Fruit fly (Drosophila melanogaster) whole organism, embryonic: ENCODE data around the gene CG9328.

Source experiments
- CG11560 ChIP-seq: fragments of 200-800 bp; sonication (Bioruptor generic); IDR thresholded peaks from 3 replicates; pipeline ENCODE4 v1.3.6; 2022; ENCODE audit warnings: missing biosample characterization, missing genetic modification characterization
- CG14014 ChIP-seq: fragments of 200-800 bp; sonication (Bioruptor generic); IDR thresholded peaks from 2 replicates; pipeline ENCODE4 v1.3.6; 2022; ENCODE audit warnings: missing biosample characterization, missing genetic modification characterization
- CG17568 ChIP-seq: fragments of 200-800 bp; sonication (Bioruptor generic); optimal IDR thresholded peaks from 2 replicates; lab custom pipeline; 2018; ENCODE audit warnings: missing biosample characterization, mild to moderate bottlenecking, missing genetic modification characterization, moderate library complexity
- CG31388 ChIP-seq: fragments of 200-800 bp; sonication (Bioruptor generic); optimal IDR thresholded peaks from 2 replicates; lab custom pipeline; 2016; ENCODE audit warnings: missing biosample characterization, missing genetic modification characterization
- Chrac-16 ChIP-seq: fragments of 200-800 bp; sonication (Bioruptor generic); optimal IDR thresholded peaks from 3 replicates; lab custom pipeline; 2016; ENCODE audit warnings: missing biosample characterization, missing genetic modification characterization
- Dbx ChIP-seq: fragments of 200-800 bp; sonication (Bioruptor generic); IDR thresholded peaks from 3 replicates; pipeline ENCODE4 v1.3.6; 2022; ENCODE audit warnings: missing biosample characterization, missing genetic modification characterization
- Max ChIP-seq: fragments of 200-800 bp; sonication (Bioruptor generic); optimal IDR thresholded peaks from 2 replicates; lab custom pipeline; 2016; ENCODE audit warnings: missing biosample characterization, mild to moderate bottlenecking, missing genetic modification characterization
- bowl ChIP-seq: fragments of 200-800 bp; sonication (Bioruptor generic); IDR thresholded peaks from 2 replicates; pipeline ENCODE4 v1.3.6; 2022; ENCODE audit warnings: missing biosample characterization, missing genetic modification characterization
- en ChIP-seq: fragments of 200-800 bp; sonication (Bioruptor generic); optimal IDR thresholded peaks from 2 replicates; lab custom pipeline; 2016; ENCODE audit warnings: missing biosample characterization, missing genetic modification characterization
- fd102C ChIP-seq: fragments of 200-800 bp; sonication (Bioruptor generic); optimal IDR thresholded peaks from 2 replicates; lab custom pipeline; 2018; ENCODE audit warnings: missing biosample characterization, mild to moderate bottlenecking, missing genetic modification characterization, moderate library complexity
- nerfin-2 ChIP-seq: fragments of 200-800 bp; sonication (Bioruptor generic); IDR thresholded peaks from 2 replicates; pipeline ENCODE4 v1.3.6; 2022; ENCODE audit warnings: missing biosample characterization, missing genetic modification characterization; ENCODE audit not compliant: partially characterized antibody
- pan ChIP-seq, 4 experiments: fragments of >200 bp in 3 of 4; fragments of 200-800 bp in 1 of 4; sonication (Bioruptor generic) in 1 of 4; optimal IDR thresholded peaks in 3 of 4; IDR thresholded peaks in 1 of 4; 2 replicates each; pipeline versions ENCODE4 v1.3.6 to Lab custom; 2017 to 2022; ENCODE audit warnings: missing biosample characterization in 2 of 4, missing genetic modification characterization in 2 of 4, mixed read lengths in 1 of 4
- pho ChIP-seq: fragments of 200-800 bp; sonication (Bioruptor generic); optimal IDR thresholded peaks from 2 replicates; lab custom pipeline; 2016; ENCODE audit warnings: missing biosample characterization, missing genetic modification characterization
- tgo ChIP-seq: fragments of 200-800 bp; sonication (Bioruptor generic); IDR thresholded peaks from 3 replicates; pipeline ENCODE4 v1.3.6; 2022; ENCODE audit warnings: missing biosample characterization, missing genetic modification characterization

DNA sequence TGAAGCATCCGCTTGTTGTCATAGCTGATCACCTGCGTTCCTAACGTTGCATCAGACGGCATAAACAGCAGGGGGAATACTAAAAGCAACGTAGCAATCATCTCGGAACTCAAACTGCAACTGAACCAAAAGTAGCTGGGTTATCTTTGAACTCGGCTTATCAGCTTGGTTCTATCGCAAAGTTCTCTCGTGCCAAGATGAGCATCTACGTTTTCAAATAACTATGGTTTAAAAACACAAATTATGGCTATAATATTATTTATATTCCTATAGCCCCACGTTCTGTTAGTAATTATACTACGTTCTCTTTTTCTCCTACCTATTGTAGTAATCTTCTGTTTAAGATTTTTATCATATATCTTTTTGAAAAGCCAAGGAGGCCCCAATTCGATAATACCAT, 60.3 kb downstream of the CG9328 start, which contains the start of gene CG14400:
- TF ChIP-seq pho (GFP tag; lab: Kevin White, UChicago) (no peak), tgo (GFP tag; lab: Robert Waterston, UW) (no peak), en (no peak), nerfin-2 (GFP tag; lab: Robert Waterston, UW) (no peak), pan (optimal IDR thresholded peaks at IDR 0.05; lab: Kevin White, UChicago) (no peak), pan (GFP tag; optimal IDR thresholded peaks at IDR 0.05 in 1 of 2, IDR thresholded peaks at IDR 0.05 in 1 of 2) (no peak), Chrac-16 (no peak), Max (GFP tag; lab: Kevin White, UChicago) (no peak), CG11560 (tag; lab: Robert Waterston, UW) (no peak), fd102C (GFP tag; lab: Kevin White, UChicago) (no peak), CG14014 (GFP tag; lab: Robert Waterston, UW) (no peak), bowl (GFP tag; lab: Robert Waterston, UW) (no peak), CG31388 (GFP tag; lab: Kevin White, UChicago) (no peak), Dbx (GFP tag; lab: Robert Waterston, UW) (no peak), CG17568 (GFP tag; lab: Kevin White, UChicago) (no peak)
